Worm (Caenorhabditis elegans): Measurements from ENCODE around the gene tsen-34.

tsen-34 gene

DNA sequence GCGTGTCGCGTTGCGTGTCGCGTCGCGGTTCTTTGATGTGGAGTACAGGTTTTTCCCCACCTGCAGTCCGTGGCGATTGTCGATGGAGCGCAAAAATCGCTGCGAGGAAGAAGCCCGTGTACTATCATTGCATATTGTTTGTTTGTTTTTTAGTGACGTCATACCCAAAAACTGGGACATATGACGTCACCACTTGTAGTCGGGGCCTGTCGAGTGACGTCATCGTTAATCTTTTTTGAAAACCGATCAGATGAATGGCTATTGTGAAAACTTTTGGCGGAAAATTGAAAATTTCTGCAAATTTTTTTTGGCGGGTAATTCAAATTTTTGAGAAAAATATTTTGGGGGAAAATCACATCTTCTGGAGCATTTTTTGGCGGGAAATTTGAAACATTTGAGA, 11.0 kb upstream of the tsen-34 start:
- TF ChIP-seq egl-5 (tag; optimal IDR thresholded peaks at IDR 0.05) (no peak), zag-1 (tag; optimal IDR thresholded peaks at IDR 0.05) (no peak), mdl-1 (tag; optimal IDR thresholded peaks at IDR 0.05) (no peak), nhr-28 (tag; optimal IDR thresholded peaks at IDR 0.05) (no peak), nhr-43 (tag; optimal IDR thresholded peaks at IDR 0.05; ENCODE audit: poor library complexity, severe bottlenecking) (no peak), jun-1 (tag; optimal IDR thresholded peaks at IDR 0.05) (no peak), pqm-1 (tag; optimal IDR thresholded peaks at IDR 0.05) (no peak), nhr-77 (tag; optimal IDR thresholded peaks at IDR 0.05) (no peak), daf-12 (tag; optimal IDR thresholded peaks at IDR 0.05) (no peak), lin-39 (tag; optimal IDR thresholded peaks at IDR 0.05) (no peak)

DNA sequence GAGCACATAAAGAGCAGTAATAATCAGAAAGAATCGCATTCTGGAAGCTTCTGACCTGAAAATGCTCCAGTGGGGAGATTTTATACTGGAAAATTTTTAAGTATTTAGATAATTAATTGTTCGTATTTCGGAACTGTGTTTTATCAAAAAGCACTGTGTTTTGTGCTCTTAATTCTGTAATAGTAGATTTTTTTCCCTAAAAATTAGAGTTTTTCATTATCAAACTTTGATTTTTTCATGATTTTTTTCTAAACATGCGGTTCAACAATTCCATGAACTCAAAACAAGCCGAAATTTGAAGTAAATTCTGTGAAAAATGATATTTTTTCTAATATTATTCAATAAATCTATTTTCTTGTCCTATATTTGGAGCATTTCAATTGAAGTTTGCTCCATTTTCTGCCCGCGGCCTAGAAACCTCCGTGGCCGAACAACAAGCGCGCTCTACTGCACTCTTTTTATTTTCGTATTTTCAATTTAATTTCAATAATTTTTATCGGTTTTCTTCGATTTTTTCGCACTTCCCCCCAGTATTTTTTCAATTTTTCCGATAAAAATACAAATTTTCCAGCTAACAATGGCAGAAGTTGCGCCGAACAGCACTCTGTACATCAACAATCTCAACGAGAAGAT, 6.6 kb upstream of the tsen-34 start, which contains the start of the genes K08D10.13 and rnp-2:
Gene K08D10.13, minus strand, starts transcription at position 51 of the 633 bp plus-strand sequence.
Gene rnp-2, plus strand, starts transcription at position 546 of the 633 bp plus-strand sequence.
- TF ChIP-seq elt-1 (tag; optimal IDR thresholded peaks at IDR 0.05) (no peak), elt-2 (tag; optimal IDR thresholded peaks at IDR 0.05) (peak; percentile 3), lin-15B (tag; optimal IDR thresholded peaks at IDR 0.05) (peak; percentile 87), snpc-4 (tag; optimal IDR thresholded peaks at IDR 0.05) (peak; percentile 75), eor-1 (tag; optimal IDR thresholded peaks at IDR 0.05) (no peak)

DNA sequence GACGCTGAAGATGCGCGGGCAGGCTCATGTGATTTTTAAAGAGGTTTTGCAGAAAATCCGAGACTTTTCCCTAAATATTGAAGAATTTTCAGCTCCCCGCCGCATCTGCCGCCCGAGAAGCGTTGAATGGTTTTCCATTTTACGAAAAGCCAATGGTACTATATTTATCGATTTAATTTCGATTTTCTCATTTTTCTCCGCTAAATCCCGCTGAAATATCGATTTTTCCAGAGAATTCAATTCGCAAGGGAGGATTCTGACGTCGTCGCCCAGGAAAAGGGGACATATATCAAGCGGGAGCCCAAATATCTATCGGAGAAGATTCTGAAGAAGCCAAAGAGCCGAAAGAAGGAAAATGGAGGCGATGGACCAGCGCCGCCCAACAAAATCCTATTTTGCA, 6.0 kb upstream of the tsen-34 start:
- TF ChIP-seq fos-1 (tag; optimal IDR thresholded peaks at IDR 0.05), result no peak
- no peak for TF ChIP-seq egl-5 (tag; optimal IDR thresholded peaks at IDR 0.05)
- no peak for TF ChIP-seq unc-39 (tag; optimal IDR thresholded peaks at IDR 0.05)
- no peak for TF ChIP-seq jun-1 (tag; optimal IDR thresholded peaks at IDR 0.05)
- no peak for TF ChIP-seq nhr-25 (tag; optimal IDR thresholded peaks at IDR 0.05)

DNA sequence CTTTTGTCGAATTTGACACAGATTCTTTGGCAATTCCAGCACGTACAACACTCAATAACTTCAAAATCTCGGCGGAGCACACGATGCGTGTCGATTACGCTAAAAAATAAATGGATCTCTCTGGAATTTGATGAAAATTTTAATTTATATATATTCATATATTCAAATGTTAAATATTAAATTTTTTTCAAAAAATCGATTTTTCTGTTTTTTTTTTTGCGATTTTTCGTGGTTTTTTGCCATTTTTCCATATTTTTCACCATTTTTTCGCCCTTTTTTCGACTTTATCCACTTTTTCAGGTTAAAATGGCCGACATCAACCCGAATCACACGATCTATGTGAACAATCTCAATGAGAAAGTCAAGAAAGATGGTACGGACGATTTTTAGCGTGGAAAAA, 4.5 kb upstream of the tsen-34 start, which contains the start of gene rnp-3:
Gene rnp-3, plus strand, starts transcription at position 301 of the 400 bp plus-strand sequence.
- TF ChIP-seq tbx-2 (tag; optimal IDR thresholded peaks at IDR 0.05) (no peak), ztf-4 (tag; optimal IDR thresholded peaks at IDR 0.05) (no peak), sea-2 (GFP tag; optimal IDR thresholded peaks at IDR 0.05) (no peak), mml-1 (tag; optimal IDR thresholded peaks at IDR 0.05) (no peak), nhr-237 (tag; optimal IDR thresholded peaks at IDR 0.05) (no peak), nhr-12 (tag; optimal IDR thresholded peaks at IDR 0.05) (no peak), ceh-28 (tag; optimal IDR thresholded peaks at IDR 0.05) (no peak)

DNA sequence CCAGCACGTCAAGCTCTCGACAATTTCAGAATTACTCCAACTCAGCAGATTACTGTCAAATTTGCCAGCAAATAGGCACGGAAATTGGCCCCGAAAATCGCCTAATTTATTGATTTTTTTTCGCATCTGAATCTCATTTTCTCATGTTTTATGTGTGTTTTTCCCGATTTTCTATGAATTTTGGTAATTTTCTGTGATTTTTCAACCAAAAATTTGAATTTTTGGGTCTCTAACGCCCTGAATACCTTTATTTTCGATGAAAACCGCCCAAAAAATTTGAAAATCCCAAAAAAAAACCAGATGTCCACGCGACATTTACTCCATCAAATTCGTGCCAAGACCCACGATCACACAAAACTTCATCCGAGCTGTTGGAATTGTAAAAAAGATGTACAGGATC, 2.2 kb upstream of the tsen-34 start, which contains the start of gene dnj-15:
Gene dnj-15, plus strand, starts transcription at position 301 of the 400 bp plus-strand sequence.
- TF ChIP-seq lin-39 (tag; optimal IDR thresholded peaks at IDR 0.05) (no peak), fos-1 (tag; optimal IDR thresholded peaks at IDR 0.05) (no peak), unc-39 (tag; optimal IDR thresholded peaks at IDR 0.05) (no peak), jun-1 (tag; optimal IDR thresholded peaks at IDR 0.05) (no peak)

DNA sequence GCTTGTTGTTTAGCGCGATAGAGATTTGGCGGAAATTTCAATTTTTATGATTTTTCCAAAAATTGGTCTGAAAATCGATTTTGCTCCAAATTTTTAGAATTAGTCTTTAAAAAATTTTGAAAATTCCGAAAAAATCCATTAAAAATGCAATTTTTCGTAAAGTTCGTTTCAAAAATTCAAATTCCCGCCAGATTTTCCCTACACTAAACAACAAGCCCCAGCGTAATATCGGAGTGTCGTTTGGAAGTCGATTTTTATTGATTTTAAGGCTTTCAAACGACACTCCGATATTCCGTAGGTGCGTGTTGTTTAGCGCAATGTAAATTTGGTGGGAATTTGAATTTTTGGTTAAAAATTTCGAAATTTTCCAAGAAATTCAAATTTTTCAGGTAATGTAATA, 1.6 kb upstream of the tsen-34 start:
- TF ChIP-seq hmg-11 (tag; optimal IDR thresholded peaks at IDR 0.05), result no peak
- TF ChIP-seq nhr-76 (tag; optimal IDR thresholded peaks at IDR 0.05), result no peak
- TF ChIP-seq ama-1 (optimal IDR thresholded peaks at IDR 0.05), result no peak
- TF ChIP-seq nhr-23 (tag; optimal IDR thresholded peaks at IDR 0.05), result no peak
- TF ChIP-seq nhr-11 (tag; optimal IDR thresholded peaks at IDR 0.05), result no peak
- TF ChIP-seq fkh-10 (GFP tag; optimal IDR thresholded peaks at IDR 0.05), result no peak

DNA sequence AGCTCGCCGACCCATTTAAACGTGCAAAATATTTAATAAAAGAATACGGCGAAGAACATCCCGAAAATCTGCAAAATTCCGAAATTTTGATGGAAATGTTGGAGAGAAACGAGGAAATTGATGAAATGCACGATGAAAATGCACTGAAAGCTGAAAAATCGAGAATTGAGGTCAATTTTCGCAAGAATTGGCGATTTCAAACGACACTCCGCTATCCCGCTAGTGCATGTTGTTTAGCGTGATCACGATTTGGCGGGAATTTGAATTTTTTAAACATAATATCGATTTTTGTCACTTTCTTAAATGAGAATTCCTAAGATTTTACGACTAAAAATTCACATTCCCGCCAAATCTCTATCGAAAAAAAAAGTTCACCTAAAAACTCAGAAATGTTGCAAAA, 697 bp upstream of the tsen-34 start:
- TF ChIP-seq lin-15B (tag; optimal IDR thresholded peaks at IDR 0.05) (peak; percentile 19), unc-39 (tag; optimal IDR thresholded peaks at IDR 0.05) (no peak), fos-1 (tag; optimal IDR thresholded peaks at IDR 0.05) (no peak), nhr-77 (tag; optimal IDR thresholded peaks at IDR 0.05) (no peak), jun-1 (tag; optimal IDR thresholded peaks at IDR 0.05) (no peak), hmg-11 (tag; optimal IDR thresholded peaks at IDR 0.05) (no peak)
